Worm (Caenorhabditis elegans): ENCODE results near the gene chil-18.

chil-18 gene

ce11 chrII:9418065-9418567, 29.9 kb upstream of the chil-18 start, which contains the start of the genes M176.4 and M176.16:
TSS of gene M176.4 (plus strand) at chrII:9418365.
TSS of gene M176.16 (plus strand) at chrII:9418517.
- TF ChIP-seq Y22D7AL.16 (tag; optimal IDR thresholded peaks at IDR 0.05): no peak
- peak; percentile 22 for TF ChIP-seq elt-2 (tag; optimal IDR thresholded peaks at IDR 0.05)

ce11 chrII:9418843-9419532, 29.1 kb upstream of the chil-18 start:
- TF ChIP-seq fkh-10 (GFP tag; optimal IDR thresholded peaks at IDR 0.05): no peak

- TF ChIP-seq hlh-30 (tag; optimal IDR thresholded peaks at IDR 0.05; ENCODE audit: insufficient read depth) (no peak), unc-86 (tag; optimal IDR thresholded peaks at IDR 0.05) (no peak), lin-11 (tag; optimal IDR thresholded peaks at IDR 0.05) (no peak), Y22D7AL.16 (tag; optimal IDR thresholded peaks at IDR 0.05) (no peak), pha-4 (tag; optimal IDR thresholded peaks at IDR 0.05) (no peak)
These were observed 26.1 kb upstream of the chil-18 start, which contains the start of gene M176.11 for ce11 chrII:9421969-9422368. TSS of gene M176.11 (plus strand) at chrII:9422269.

- TF ChIP-seq unc-3 (GFP tag; conservative IDR thresholded peaks at IDR 0.05) (no peak), unc-3 (tag; optimal IDR thresholded peaks at IDR 0.05) (no peak), dmd-4 (tag; optimal IDR thresholded peaks at IDR 0.05; ENCODE audit: borderline replicate concordance) (no peak), ceh-22 (tag; optimal IDR thresholded peaks at IDR 0.05) (no peak), ceh-34 (tag; optimal IDR thresholded peaks at IDR 0.05) (no peak), fkh-6 (tag; optimal IDR thresholded peaks at IDR 0.05) (no peak), fax-1 (tag; optimal IDR thresholded peaks at IDR 0.05) (no peak), eyg-1 (tag; optimal IDR thresholded peaks at IDR 0.05) (no peak), tbx-7 (tag; optimal IDR thresholded peaks at IDR 0.05) (no peak), ceh-14 (tag; optimal IDR thresholded peaks at IDR 0.05) (no peak), ceh-30 (tag; optimal IDR thresholded peaks at IDR 0.05) (no peak), unc-42 (tag; optimal IDR thresholded peaks at IDR 0.05) (no peak), nhr-232 (tag; optimal IDR thresholded peaks at IDR 0.05) (no peak), sdc-2 (tag; optimal IDR thresholded peaks at IDR 0.05) (no peak), pqm-1 (tag; optimal IDR thresholded peaks at IDR 0.05) (no peak), rnt-1 (tag; optimal IDR thresholded peaks at IDR 0.05) (no peak), ztf-16 (tag; optimal IDR thresholded peaks at IDR 0.05) (no peak), hlh-15 (tag; optimal IDR thresholded peaks at IDR 0.05) (no peak), K02D7.2 (tag; optimal IDR thresholded peaks at IDR 0.05) (no peak)
These were observed 22.0 kb upstream of the chil-18 start, which contains the start of gene M176.10 for ce11 chrII:9426076-9426475. TSS of gene M176.10 (minus strand) at chrII:9426176.

ce11 chrII:9427644-9428043, 20.4 kb upstream of the chil-18 start, which contains the start of gene M176.5:
TSS of gene M176.5 (minus strand) at chrII:9427744.
- TF ChIP-seq ceh-2 (tag; optimal IDR thresholded peaks at IDR 0.05) (no peak), ceh-6 (GFP tag; optimal IDR thresholded peaks at IDR 0.05) (no peak), Y22D7AL.16 (tag; optimal IDR thresholded peaks at IDR 0.05) (no peak), ceh-45 (GFP tag; IDR thresholded peaks at IDR 0.05) (no peak), nfya-1 (tag; optimal IDR thresholded peaks at IDR 0.05) (no peak), ceh-30 (tag; optimal IDR thresholded peaks at IDR 0.05) (no peak), ets-4 (tag; optimal IDR thresholded peaks at IDR 0.05) (no peak), fax-1 (tag; optimal IDR thresholded peaks at IDR 0.05) (no peak), hlh-30 (tag; optimal IDR thresholded peaks at IDR 0.05; ENCODE audit: insufficient read depth) (no peak), fkh-6 (tag; optimal IDR thresholded peaks at IDR 0.05) (no peak), tbx-7 (tag; optimal IDR thresholded peaks at IDR 0.05) (no peak), syd-9 (tag; optimal IDR thresholded peaks at IDR 0.05) (no peak), ceh-48 (tag; optimal IDR thresholded peaks at IDR 0.05) (no peak), ceh-31 (tag; optimal IDR thresholded peaks at IDR 0.05) (no peak), mec-3 (tag; optimal IDR thresholded peaks at IDR 0.05; ENCODE audit: borderline replicate concordance) (no peak), ceh-34 (tag; optimal IDR thresholded peaks at IDR 0.05) (no peak), K02D7.2 (tag; optimal IDR thresholded peaks at IDR 0.05) (no peak), T23F11.4 (GFP tag; optimal IDR thresholded peaks at IDR 0.05) (no peak), rnt-1 (tag; optimal IDR thresholded peaks at IDR 0.05) (no peak)

Data from whole organism, late embryonic.